Fruit fly (Drosophila melanogaster) whole organism, embryonic: ENCODE measurements around the gene CG6000.

Experiments
- B-H2 ChIP-seq: fragments of 200-800 bp; sonication (Bioruptor generic); optimal IDR thresholded peaks from 2 replicates; lab custom pipeline; 2018; ENCODE audit warnings: missing biosample characterization, mild to moderate bottlenecking, missing genetic modification characterization
- CG11723 ChIP-seq: fragments of 200-800 bp; sonication (Bioruptor generic); optimal IDR thresholded peaks from 2 replicates; lab custom pipeline; 2017; ENCODE audit warnings: missing biosample characterization, mild to moderate bottlenecking, missing genetic modification characterization
- CG12659 ChIP-seq: fragments of 200-800 bp; sonication (Bioruptor generic); optimal IDR thresholded peaks from 3 replicates; lab custom pipeline; 2017; ENCODE audit warnings: mild to moderate bottlenecking, missing biosample characterization, missing genetic modification reagents, missing genetic modification characterization
- CG12769 ChIP-seq: fragments of 200-800 bp; sonication (Bioruptor generic); optimal IDR thresholded peaks from 2 replicates; lab custom pipeline; 2019; ENCODE audit warnings: missing biosample characterization, mild to moderate bottlenecking, missing genetic modification characterization, moderate library complexity
- CG13424 ChIP-seq: fragments of 200-800 bp; sonication (Bioruptor generic); optimal IDR thresholded peaks from 2 replicates; lab custom pipeline; 2019; ENCODE audit warnings: missing biosample characterization, mild to moderate bottlenecking, missing genetic modification characterization, moderate library complexity
- CG13894 ChIP-seq: fragments of 200-800 bp; sonication (Bioruptor generic); optimal IDR thresholded peaks from 3 replicates; lab custom pipeline; 2018; ENCODE audit warnings: missing biosample characterization, mild to moderate bottlenecking, missing genetic modification characterization, moderate library complexity
- CG14710 ChIP-seq: fragments of 200-800 bp; sonication (Bioruptor generic); optimal IDR thresholded peaks from 3 replicates; lab custom pipeline; 2019; ENCODE audit warnings: missing biosample characterization, mild to moderate bottlenecking, missing genetic modification characterization, moderate library complexity
- CG16863 ChIP-seq: fragments of 200-800 bp; sonication (Bioruptor generic); optimal IDR thresholded peaks from 3 replicates; lab custom pipeline; 2016; ENCODE audit warnings: missing biosample characterization, missing genetic modification characterization
- CG17359 ChIP-seq: fragments of 200-800 bp; sonication (Bioruptor generic); optimal IDR thresholded peaks from 3 replicates; lab custom pipeline; 2018; ENCODE audit warnings: missing biosample characterization, mild to moderate bottlenecking, missing genetic modification characterization, moderate library complexity
- CG17912 ChIP-seq: fragments of 200-800 bp; sonication (Bioruptor generic); optimal IDR thresholded peaks from 2 replicates; lab custom pipeline; 2018; ENCODE audit warnings: missing biosample characterization, mild to moderate bottlenecking, missing genetic modification characterization
- CG1832 ChIP-seq: fragments of 200-800 bp; sonication (Bioruptor generic); optimal IDR thresholded peaks from 2 replicates; lab custom pipeline; 2017; ENCODE audit warnings: missing biosample characterization, mild to moderate bottlenecking, missing genetic modification characterization, inconsistent platforms
- CG3281 ChIP-seq: fragments of 200-800 bp; sonication (Bioruptor generic); optimal IDR thresholded peaks from 3 replicates; lab custom pipeline; 2017; ENCODE audit warnings: missing biosample characterization, mild to moderate bottlenecking, missing genetic modification characterization
- CG33557 ChIP-seq: fragments of 200-800 bp; sonication (Bioruptor generic); optimal IDR thresholded peaks from 2 replicates; lab custom pipeline; 2019; ENCODE audit warnings: missing biosample characterization, mild to moderate bottlenecking, missing genetic modification characterization, moderate library complexity
- CG34376 ChIP-seq: fragments of 200-800 bp; sonication (Bioruptor generic); optimal IDR thresholded peaks from 2 replicates; lab custom pipeline; 2018; ENCODE audit warnings: missing biosample characterization, mild to moderate bottlenecking, missing genetic modification characterization
- CG43689 ChIP-seq: fragments of 200-800 bp; sonication (Bioruptor generic); IDR thresholded peaks from 2 replicates; pipeline ENCODE4 v1.3.6; 2022; ENCODE audit warnings: missing biosample characterization, missing genetic modification characterization
- CG4617 ChIP-seq: fragments of 200-800 bp; sonication (Bioruptor generic); optimal IDR thresholded peaks from 3 replicates; lab custom pipeline; 2016; ENCODE audit warnings: missing biosample characterization, missing genetic modification characterization, borderline replicate concordance
- CG4707 ChIP-seq: fragments of 200-800 bp; sonication (Bioruptor generic); optimal IDR thresholded peaks from 2 replicates; lab custom pipeline; 2018; ENCODE audit warnings: missing biosample characterization, mild to moderate bottlenecking, missing genetic modification characterization, moderate library complexity
- CG7963 ChIP-seq: fragments of 200-800 bp; sonication (Bioruptor generic); IDR thresholded peaks from 3 replicates; pipeline ENCODE4 v1.3.6; 2022; ENCODE audit warnings: missing biosample characterization, missing genetic modification characterization; ENCODE audit not compliant: partially characterized antibody
- CG8281 ChIP-seq: fragments of 200-800 bp; sonication (Bioruptor generic); optimal IDR thresholded peaks from 2 replicates; lab custom pipeline; 2018; ENCODE audit warnings: missing biosample characterization, mild to moderate bottlenecking, missing genetic modification characterization, moderate library complexity
- CG9609 ChIP-seq: fragments of 200-800 bp; sonication (Bioruptor generic); optimal IDR thresholded peaks from 3 replicates; lab custom pipeline; 2016; ENCODE audit warnings: missing biosample characterization, missing genetic modification characterization
- CG9876 ChIP-seq: fragments of 200-800 bp; sonication (Bioruptor generic); optimal IDR thresholded peaks from 2 replicates; lab custom pipeline; 2016; ENCODE audit warnings: missing biosample characterization, missing genetic modification characterization
- D ChIP-seq, 2 experiments: fragments of 200-800 bp in 1 of 2; fragments of >200 bp in 1 of 2; sonication (Bioruptor generic) in 1 of 2; optimal IDR thresholded peaks; 2 replicates in 1 of 2; 3 replicates in 1 of 2; lab custom pipeline; 2017; ENCODE audit warnings: mild to moderate bottlenecking in 1 of 2, missing biosample characterization in 1 of 2, missing genetic modification characterization in 1 of 2, missing genetic modification reagents in 1 of 2
- Dp ChIP-seq: fragments of 200-800 bp; sonication (Bioruptor generic); optimal IDR thresholded peaks from 2 replicates; lab custom pipeline; 2018; ENCODE audit warnings: missing biosample characterization, mild to moderate bottlenecking, missing genetic modification characterization, moderate library complexity
- E2f2 ChIP-seq: fragments of 200-800 bp; sonication (Bioruptor generic); IDR thresholded peaks from 2 replicates; pipeline ENCODE4 v1.3.6; 2022; ENCODE audit warnings: missing biosample characterization, missing genetic modification characterization
- ERR ChIP-seq: fragments of 200-800 bp; sonication (Bioruptor generic); optimal IDR thresholded peaks from 2 replicates; lab custom pipeline; 2016; ENCODE audit warnings: missing biosample characterization, missing genetic modification characterization
- HmgZ ChIP-seq: fragments of 200-800 bp; sonication (Bioruptor generic); optimal IDR thresholded peaks from 2 replicates; lab custom pipeline; 2018; ENCODE audit warnings: missing biosample characterization, mild to moderate bottlenecking, missing genetic modification characterization
- NC2α ChIP-seq: fragments of 200-800 bp; sonication (Bioruptor generic); optimal IDR thresholded peaks from 2 replicates; lab custom pipeline; 2016; ENCODE audit warnings: missing biosample characterization, missing genetic modification characterization
- Poxn ChIP-seq: fragments of 200-800 bp; sonication (Bioruptor generic); IDR thresholded peaks from 2 replicates; pipeline ENCODE4 v1.3.6; 2022; ENCODE audit warnings: missing biosample characterization, missing genetic modification characterization
- Ravus ChIP-seq: fragments of 200-800 bp; sonication (Bioruptor generic); IDR thresholded peaks from 2 replicates; pipeline ENCODE4 v1.3.6; 2022; ENCODE audit warnings: missing biosample characterization, missing genetic modification characterization
- Rfx ChIP-seq: fragments of 200-800 bp; sonication (Bioruptor generic); IDR thresholded peaks from 2 replicates; pipeline ENCODE4 v1.3.6; 2022; ENCODE audit warnings: missing biosample characterization, missing genetic modification characterization
- Vsx1 ChIP-seq: fragments of 200-800 bp; sonication (Bioruptor generic); optimal IDR thresholded peaks from 2 replicates; lab custom pipeline; 2017; ENCODE audit warnings: missing biosample characterization, mild to moderate bottlenecking, missing genetic modification characterization, missing genetic modification reagents
- abd-A ChIP-seq: fragments of 200-800 bp; sonication (Bioruptor generic); optimal IDR thresholded peaks from 3 replicates; lab custom pipeline; 2019; ENCODE audit warnings: missing biosample characterization, mild to moderate bottlenecking, missing genetic modification characterization, moderate library complexity
- ap ChIP-seq: fragments of 200-800 bp; sonication (Bioruptor generic); IDR thresholded peaks from 2 replicates; pipeline ENCODE4 v1.3.6; 2022; ENCODE audit warnings: missing biosample characterization, missing genetic modification characterization
- bbx ChIP-seq: fragments of 200-800 bp; sonication (Bioruptor generic); IDR thresholded peaks from 2 replicates; pipeline ENCODE4 v1.3.6; 2022; ENCODE audit warnings: missing biosample characterization, missing genetic modification characterization; ENCODE audit not compliant: partially characterized antibody
- btn ChIP-seq: fragments of 200-800 bp; sonication (Bioruptor generic); optimal IDR thresholded peaks from 2 replicates; lab custom pipeline; 2016; ENCODE audit warnings: missing biosample characterization, missing genetic modification characterization
- cwo ChIP-seq: fragments of 200-800 bp; sonication (Bioruptor generic); optimal IDR thresholded peaks from 3 replicates; lab custom pipeline; 2017; ENCODE audit warnings: missing biosample characterization, missing genetic modification characterization, mild to moderate bottlenecking, moderate library complexity, missing genetic modification reagents
- gem ChIP-seq: fragments of 200-800 bp; sonication (Bioruptor generic); optimal IDR thresholded peaks from 2 replicates; lab custom pipeline; 2019; ENCODE audit warnings: missing biosample characterization, mild to moderate bottlenecking, missing genetic modification characterization, moderate library complexity
- gt ChIP-seq: fragments of 200-800 bp; sonication (Bioruptor generic); IDR thresholded peaks from 2 replicates; pipeline ENCODE4 v1.3.6; 2022; ENCODE audit warnings: missing biosample characterization, missing genetic modification characterization
- hbn ChIP-seq: fragments of 200-800 bp; sonication (Bioruptor generic); IDR thresholded peaks from 2 replicates; pipeline ENCODE4 v1.3.6; 2022; ENCODE audit warnings: missing biosample characterization, missing genetic modification characterization; ENCODE audit not compliant: partially characterized antibody
- jing ChIP-seq: fragments of 200-800 bp; sonication (Bioruptor generic); optimal IDR thresholded peaks from 2 replicates; lab custom pipeline; 2018; ENCODE audit warnings: missing biosample characterization, mild to moderate bottlenecking, missing genetic modification characterization
- lmd ChIP-seq: fragments of 200-800 bp; sonication (Bioruptor generic); IDR thresholded peaks from 2 replicates; pipeline ENCODE4 v1.3.6; 2022; ENCODE audit warnings: missing biosample characterization, missing genetic modification characterization
- nerfin-2 ChIP-seq: fragments of 200-800 bp; sonication (Bioruptor generic); IDR thresholded peaks from 2 replicates; pipeline ENCODE4 v1.3.6; 2022; ENCODE audit warnings: missing biosample characterization, missing genetic modification characterization; ENCODE audit not compliant: partially characterized antibody
- sens-2 ChIP-seq: fragments of 200-800 bp; sonication (Bioruptor generic); IDR thresholded peaks from 2 replicates; pipeline ENCODE4 v1.3.6; 2022; ENCODE audit warnings: missing biosample characterization, missing genetic modification characterization
- sna ChIP-seq: fragments of 200-800 bp; sonication (Bioruptor generic); IDR thresholded peaks from 2 replicates; pipeline ENCODE4 v1.3.6; 2022; ENCODE audit warnings: missing biosample characterization, missing genetic modification characterization; ENCODE audit not compliant: partially characterized antibody
- sug ChIP-seq: fragments of 200-800 bp; optimal IDR thresholded peaks from 2 replicates; lab custom pipeline; 2019; ENCODE audit warnings: missing biosample characterization, mild to moderate bottlenecking, missing genetic modification characterization, moderate library complexity
- vfl ChIP-seq: fragments of 200-800 bp; sonication (Bioruptor generic); optimal IDR thresholded peaks from 2 replicates; lab custom pipeline; 2016; ENCODE audit warnings: missing biosample characterization, missing genetic modification characterization
- zen2 ChIP-seq: fragments of 200-800 bp; sonication (Bioruptor generic); IDR thresholded peaks from 3 replicates; pipeline ENCODE4 v1.3.6; 2022; ENCODE audit warnings: missing biosample characterization, missing genetic modification characterization; ENCODE audit not compliant: partially characterized antibody
- zfh1 ChIP-seq: fragments of 200-800 bp; sonication (Bioruptor generic); IDR thresholded peaks from 3 replicates; pipeline ENCODE4 v1.3.6; 2022; ENCODE audit warnings: missing biosample characterization, missing genetic modification characterization
- zfh2 ChIP-seq: fragments of 200-800 bp; sonication (Bioruptor generic); optimal IDR thresholded peaks from 2 replicates; lab custom pipeline; 2016; ENCODE audit warnings: missing biosample characterization, missing genetic modification characterization

The CG6000 gene

dm6 chr3R:24053506-24054102, 587 bp upstream of the CG6000 start (continued):
- TF ChIP-seq CG16863 (GFP tag; lab: Kevin White, UChicago) (no peak), Dp (GFP tag; lab: Kevin White, UChicago) (no peak), HmgZ (tag; lab: Kevin White, UChicago) (peak; percentile 25), zfh1 (no peak), CG4707 (GFP tag; lab: Kevin White, UChicago) (no peak), sens-2 (GFP tag; lab: Robert Waterston, UW) (no peak), Poxn (GFP tag; lab: Robert Waterston, UW) (no peak), hbn (no peak), CG12769 (tag; lab: Kevin White, UChicago) (no peak), gem (no peak), CG43689 (GFP tag; lab: Robert Waterston, UW) (no peak), CG34376 (GFP tag; lab: Kevin White, UChicago) (peak; percentile 39), CG14710 (tag; lab: Kevin White, UChicago) (no peak), abd-A (tag; lab: Kevin White, UChicago) (no peak), sna (GFP tag; lab: Robert Waterston, UW) (no peak), CG17912 (GFP tag; lab: Kevin White, UChicago) (no peak), Ravus (no peak), sug (tag; lab: Kevin White, UChicago) (peak; percentile 91), CG13424 (no peak), CG7963 (peak; percentile 39; the same call in 1 of the 3 replicates), ap (GFP tag; lab: Robert Waterston, UW) (no peak), cwo (GFP tag; lab: Kevin White, UChicago) (peak; percentile 53), CG17359 (tag; lab: Kevin White, UChicago) (no peak), zfh2 (GFP tag; lab: Kevin White, UChicago) (no peak), ERR (GFP tag; lab: Kevin White, UChicago) (no peak), CG9609 (GFP tag; lab: Kevin White, UChicago) (no peak), CG9876 (GFP tag; lab: Kevin White, UChicago) (no peak), CG4617 (GFP tag; lab: Kevin White, UChicago) (no peak), gt (no peak), lmd (GFP tag; lab: Robert Waterston, UW) (no peak), vfl (no peak), CG11723 (GFP tag; lab: Kevin White, UChicago) (no peak), btn (GFP tag; lab: Kevin White, UChicago) (no peak), nerfin-2 (GFP tag; lab: Robert Waterston, UW) (no peak)

dm6 chr3R:24057188-24057587, 3.0 kb downstream of the CG6000 start, which contains the start of gene Hsp68:
Hsp68 (minus strand) TSS chr3R:24057310.
- TF ChIP-seq D (optimal IDR thresholded peaks at IDR 0.05; lab: Kevin White, UChicago), result no peak
- no peak for TF ChIP-seq D (GFP tag; optimal IDR thresholded peaks at IDR 0.05; lab: Kevin White, UChicago)
- TF ChIP-seq CG1832 (GFP tag; lab: Kevin White, UChicago), result peak; percentile 87
- 0 out of 2 replicates have a peak, but pooled peaks have one; percentile 25 for TF ChIP-seq Rfx (GFP tag; lab: Robert Waterston, UW)
- TF ChIP-seq CG33557 (GFP tag; lab: Kevin White, UChicago), result peak; percentile 40
- peak; percentile 1 for TF ChIP-seq B-H2 (GFP tag; lab: Kevin White, UChicago)
- peak; percentile 7 for TF ChIP-seq CG17359 (tag; lab: Kevin White, UChicago)
- TF ChIP-seq CG3281 (GFP tag; lab: Kevin White, UChicago), result peak; percentile 4
- TF ChIP-seq CG12659 (GFP tag; lab: Kevin White, UChicago), result no peak
- no peak for TF ChIP-seq Vsx1
- TF ChIP-seq jing (GFP tag; lab: Kevin White, UChicago), result no peak
- peak; percentile 25; the same call in 1 of the 2 replicates for TF ChIP-seq hbn
- TF ChIP-seq CG13894 (tag; lab: Kevin White, UChicago), result peak; percentile 83
- TF ChIP-seq CG8281 (tag; lab: Kevin White, UChicago), result peak; percentile 31
- TF ChIP-seq E2f2 (GFP tag; lab: Robert Waterston, UW), result peak; percentile 44
- TF ChIP-seq NC2α, result peak; percentile 89
- peak; percentile 69; the same call in 1 of the 2 replicates for TF ChIP-seq bbx
- peak; percentile 39; the same call in 1 of the 3 replicates for TF ChIP-seq zen2 (GFP tag; lab: Robert Waterston, UW)
